Fruit fly (Drosophila melanogaster) Kc167 (cell line): ENCODE measurements around the gene wac.

Source experiments
- Myc ChIP-seq: fragments of >200 bp; optimal IDR thresholded peaks from 2 replicates; lab custom pipeline; 2017; ENCODE audit warnings: missing external identifiers
- Sin3A ChIP-seq: fragments of >200 bp; optimal IDR thresholded peaks from 2 replicates; lab custom pipeline; 2018; ENCODE audit warnings: missing external identifiers
- h ChIP-seq: fragments of >200 bp; optimal IDR thresholded peaks from 3 replicates; lab custom pipeline; 2018; ENCODE audit warnings: missing external identifiers
- insv ChIP-seq: fragments of >200 bp; optimal IDR thresholded peaks from 3 replicates; lab custom pipeline; 2018; ENCODE audit warnings: missing external identifiers
- psq ChIP-seq: fragments of >200 bp; optimal IDR thresholded peaks from 2 replicates; lab custom pipeline; 2017; ENCODE audit warnings: missing external identifiers
- ttk ChIP-seq: sonication (Bioruptor generic); optimal IDR thresholded peaks from 2 replicates; lab custom pipeline; 2017; ENCODE audit warnings: missing external identifiers

The wac gene

dm6 chr3L:257618-258475 lies at the start of gene wac, which contains the start of gene DIP2:
TSS of gene wac (plus strand) at chr3L:258176.
TSS of gene DIP2 (minus strand) at chr3L:257954.
- TF ChIP-seq insv (no peak), psq (lab: Kevin White, UChicago) (no peak), ttk (lab: Kevin White, UChicago) (no peak), h (lab: Kevin White, UChicago) (no peak), Myc (no peak), Sin3A (lab: Kevin White, UChicago) (no peak)

dm6 chr3L:211200-211599 lies 46.8 kb upstream of the wac start, which contains the start of gene Prp4k:
TSS of gene Prp4k (minus strand) at chr3L:211457.
- TF ChIP-seq ttk (lab: Kevin White, UChicago) (no peak), Myc (no peak), h (lab: Kevin White, UChicago) (no peak), insv (no peak), Sin3A (lab: Kevin White, UChicago) (no peak), psq (lab: Kevin White, UChicago) (no peak)

dm6 chr3L:212520-212919 lies 45.5 kb upstream of the wac start, which contains the start of the genes thoc7 and Dis3l2:
TSS of gene thoc7 (minus strand) at chr3L:212687.
TSS of gene Dis3l2 (plus strand) at chr3L:212709.
- no peak for TF ChIP-seq ttk (lab: Kevin White, UChicago)
- TF ChIP-seq Myc, result no peak
- TF ChIP-seq Sin3A (lab: Kevin White, UChicago), result no peak
- no peak for TF ChIP-seq insv
- TF ChIP-seq psq (lab: Kevin White, UChicago), result no peak
- TF ChIP-seq h (lab: Kevin White, UChicago), result no peak

- TF ChIP-seq Myc (no peak), h (lab: Kevin White, UChicago) (no peak), insv (no peak), ttk (lab: Kevin White, UChicago) (no peak), Sin3A (lab: Kevin White, UChicago) (no peak), psq (lab: Kevin White, UChicago) (no peak)
These were observed 41.7 kb upstream of the wac start, which contains the start of gene Kaz1-ORFB for dm6 chr3L:216325-216724. TSS of gene Kaz1-ORFB (plus strand) at chr3L:216625.

- no peak for TF ChIP-seq insv
- TF ChIP-seq ttk (lab: Kevin White, UChicago), result no peak
- no peak for TF ChIP-seq psq (lab: Kevin White, UChicago)
- TF ChIP-seq Myc, result no peak
- TF ChIP-seq Sin3A (lab: Kevin White, UChicago), result no peak
- TF ChIP-seq h (lab: Kevin White, UChicago), result no peak
These were observed 40.4 kb upstream of the wac start, which contains the start of gene CG13877 for dm6 chr3L:217480-218118. TSS of gene CG13877 (plus strand) at chr3L:218068.

- TF ChIP-seq h (lab: Kevin White, UChicago), result no peak
- no peak for TF ChIP-seq Myc
- no peak for TF ChIP-seq ttk (lab: Kevin White, UChicago)
- no peak for TF ChIP-seq psq (lab: Kevin White, UChicago)
- TF ChIP-seq insv, result no peak
- no peak for TF ChIP-seq Sin3A (lab: Kevin White, UChicago)
These were observed 34.7 kb upstream of the wac start, which contains the start of the genes pyx and CG33229 for dm6 chr3L:223019-223902. TSS of gene pyx (minus strand) at chr3L:223069. TSS of gene CG33229 (plus strand) at chr3L:223852.

- TF ChIP-seq insv, result no peak
- TF ChIP-seq h (lab: Kevin White, UChicago), result no peak
- TF ChIP-seq Sin3A (lab: Kevin White, UChicago), result no peak
- no peak for TF ChIP-seq ttk (lab: Kevin White, UChicago)
- no peak for TF ChIP-seq Myc
- no peak for TF ChIP-seq psq (lab: Kevin White, UChicago)
These were observed 33.7 kb upstream of the wac start for dm6 chr3L:224004-224951.

- no peak for TF ChIP-seq Sin3A (lab: Kevin White, UChicago)
- TF ChIP-seq h (lab: Kevin White, UChicago), result no peak
- no peak for TF ChIP-seq Myc
- no peak for TF ChIP-seq insv
- no peak for TF ChIP-seq psq (lab: Kevin White, UChicago)
- no peak for TF ChIP-seq ttk (lab: Kevin White, UChicago)
These were observed 32.9 kb upstream of the wac start for dm6 chr3L:225120-225519.

dm6 chr3L:231504-231903 lies 26.5 kb upstream of the wac start, which contains the start of gene CG42846:
TSS of gene CG42846 (minus strand) at chr3L:231604.
- TF ChIP-seq h (lab: Kevin White, UChicago) (no peak), ttk (lab: Kevin White, UChicago) (no peak), insv (no peak), psq (lab: Kevin White, UChicago) (no peak), Myc (no peak), Sin3A (lab: Kevin White, UChicago) (no peak)

dm6 chr3L:232267-232666 lies 25.7 kb upstream of the wac start, which contains the start of gene CG34454:
TSS of gene CG34454 (minus strand) at chr3L:232350.
- no peak for TF ChIP-seq ttk (lab: Kevin White, UChicago)
- TF ChIP-seq insv, result no peak
- TF ChIP-seq Sin3A (lab: Kevin White, UChicago), result no peak
- no peak for TF ChIP-seq Myc
- TF ChIP-seq psq (lab: Kevin White, UChicago), result no peak
- no peak for TF ChIP-seq h (lab: Kevin White, UChicago)
